Worm (Caenorhabditis elegans) whole organism, L2 larva: ENCODE measurements around the gene K09F6.13.

ENCODE experiments used
- R02D3.7 ChIP-seq: fragments of 150-350 bp; optimal IDR thresholded peaks from 2 replicates; lab custom pipeline; 2014; ENCODE audit warnings: missing biosample characterization, missing genetic modification characterization
- nhr-10 ChIP-seq: sonication (generic microtip); optimal IDR thresholded peaks from 2 replicates; lab custom pipeline; 2017; ENCODE audit warnings: missing biosample characterization, missing genetic modification characterization
- snpc-4 ChIP-seq: fragments of 150-350 bp; optimal IDR thresholded peaks from 2 replicates; lab custom pipeline; 2014; ENCODE audit warnings: missing biosample characterization, missing genetic modification characterization
- unc-55 ChIP-seq: fragments of 150-350 bp; sonication (generic microtip); optimal IDR thresholded peaks from 3 replicates; lab custom pipeline; 2014; ENCODE audit warnings: missing biosample characterization, missing genetic modification reagents, missing genetic modification characterization
- unc-62 ChIP-seq: fragments of 150-350 bp; optimal IDR thresholded peaks from 2 replicates; lab custom pipeline; 2014; ENCODE audit warnings: missing biosample characterization, missing genetic modification reagents, missing genetic modification characterization
- zag-1 ChIP-seq: fragments of 150-350 bp; optimal IDR thresholded peaks from 2 replicates; lab custom pipeline; 2014; ENCODE audit warnings: missing biosample characterization, missing genetic modification characterization

DNA sequence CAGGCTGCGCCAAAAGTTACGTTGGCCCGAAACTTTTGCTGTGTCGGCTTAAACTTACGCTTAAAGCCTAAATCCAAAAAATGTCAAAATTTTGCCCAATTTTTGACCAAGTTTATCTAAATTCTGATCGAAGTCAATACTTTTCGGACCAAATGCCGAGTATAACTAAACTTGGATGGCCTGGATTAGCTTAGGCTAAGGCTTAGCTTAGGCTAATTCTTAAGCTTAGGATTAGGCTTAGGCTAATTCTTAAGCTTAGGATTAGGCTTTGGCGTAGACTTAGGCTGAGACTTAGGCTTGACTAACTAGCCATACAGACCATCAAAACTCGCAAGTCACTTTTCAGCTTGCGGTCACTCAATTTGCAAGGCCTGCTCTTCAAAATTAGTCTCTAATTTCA lies 47.3 kb downstream of the K09F6.13 start:
- no peak for TF ChIP-seq R02D3.7 (tag; lab: Kevin White, UChicago)
- no peak for TF ChIP-seq unc-62 (GFP tag; lab: Kevin White, UChicago)
- TF ChIP-seq zag-1 (tag; lab: Kevin White, UChicago): no peak
- TF ChIP-seq unc-55: no peak
- no peak for TF ChIP-seq snpc-4 (tag; lab: Kevin White, UChicago)
- no peak for TF ChIP-seq nhr-10
